Fruit fly (Drosophila melanogaster) whole organism, pupa: ENCODE data around the gene aqz.
A peak's percentile ranks its signal among the peaks of the same experiment; 100 is the strongest.

Experiments
- CG10348 ChIP-seq: fragments of 200-800 bp; sonication (Bioruptor generic); IDR thresholded peaks from 2 replicates; pipeline ENCODE4 v1.3.6; 2022; ENCODE audit warnings: missing biosample characterization, missing genetic modification characterization
- CG13204 ChIP-seq: fragments of 200-800 bp; sonication (Bioruptor generic); optimal IDR thresholded peaks from 2 replicates; lab custom pipeline; 2018; ENCODE audit warnings: missing biosample characterization, mild to moderate bottlenecking, missing genetic modification characterization, moderate library complexity
- CG14655 ChIP-seq: fragments of 200-800 bp; sonication (Bioruptor generic); optimal IDR thresholded peaks from 3 replicates; lab custom pipeline; 2017; ENCODE audit warnings: mild to moderate bottlenecking, missing biosample characterization, missing genetic modification reagents, missing genetic modification characterization
- CG15710 ChIP-seq: fragments of 200-800 bp; sonication (Bioruptor generic); optimal IDR thresholded peaks from 2 replicates; lab custom pipeline; 2018; ENCODE audit warnings: missing biosample characterization, mild to moderate bottlenecking, missing genetic modification characterization, moderate library complexity
- CG34367 ChIP-seq: fragments of 200-800 bp; sonication (Bioruptor generic); optimal IDR thresholded peaks from 2 replicates; lab custom pipeline; 2018; ENCODE audit warnings: missing biosample characterization, mild to moderate bottlenecking, missing genetic modification characterization
- CG4496 ChIP-seq: fragments of 200-800 bp; sonication (Bioruptor generic); IDR thresholded peaks from 3 replicates; pipeline ENCODE4 v1.3.6; 2022; ENCODE audit warnings: missing biosample characterization, missing genetic modification characterization
- CG8159 ChIP-seq: fragments of 200-800 bp; sonication (Bioruptor generic); optimal IDR thresholded peaks from 3 replicates; lab custom pipeline; 2018; ENCODE audit warnings: missing biosample characterization, mild to moderate bottlenecking, missing genetic modification characterization, moderate library complexity
- CG9948 ChIP-seq: fragments of 200-800 bp; sonication (Bioruptor generic); optimal IDR thresholded peaks from 2 replicates; lab custom pipeline; 2018; ENCODE audit warnings: missing biosample characterization, mild to moderate bottlenecking, missing genetic modification characterization, moderate library complexity
- D1 ChIP-seq: fragments of 200-800 bp; sonication (Bioruptor generic); optimal IDR thresholded peaks from 2 replicates; lab custom pipeline; 2018; ENCODE audit warnings: missing biosample characterization, mild to moderate bottlenecking, missing genetic modification characterization, moderate library complexity
- EcR ChIP-seq: fragments of 200-800 bp; sonication (Bioruptor generic); optimal IDR thresholded peaks from 3 replicates; lab custom pipeline; 2019; ENCODE audit warnings: missing biosample characterization, missing genetic modification characterization, mild to moderate bottlenecking, moderate library complexity, missing genetic modification reagents
- Ets98B ChIP-seq: fragments of 200-800 bp; sonication (Bioruptor generic); IDR thresholded peaks from 2 replicates; pipeline ENCODE4 v1.3.6; 2022; ENCODE audit warnings: missing biosample characterization, missing genetic modification characterization
- fd96Ca ChIP-seq: fragments of 200-800 bp; sonication (Bioruptor generic); IDR thresholded peaks from 3 replicates; pipeline ENCODE4 v1.3.6; 2022; ENCODE audit warnings: missing biosample characterization, missing genetic modification characterization

dm6 chr3R:8809712-8810111 lies 10.8 kb downstream of the aqz start:
- TF ChIP-seq EcR (GFP tag; lab: Kevin White, UChicago): peak; percentile 79
- no peak for TF ChIP-seq CG15710
- no peak for TF ChIP-seq CG10348 (GFP tag; lab: Robert Waterston, UW)
- TF ChIP-seq D1 (tag; lab: Kevin White, UChicago): no peak
- TF ChIP-seq CG34367: no peak
- no peak for TF ChIP-seq fd96Ca (GFP tag; lab: Robert Waterston, UW)
- TF ChIP-seq Ets98B: no peak
- no peak for TF ChIP-seq CG8159 (tag; lab: Kevin White, UChicago)
- no peak for TF ChIP-seq CG4496 (GFP tag; lab: Robert Waterston, UW)
- TF ChIP-seq CG14655 (GFP tag; lab: Kevin White, UChicago): no peak
- no peak for TF ChIP-seq CG13204 (GFP tag; lab: Kevin White, UChicago)
- no peak for TF ChIP-seq CG9948 (tag; lab: Kevin White, UChicago)
